Worm (Caenorhabditis elegans) whole organism, L4 larva: ENCODE data around the gene F44E2.4.

Source experiments
- D1046.2 ChIP-seq: fragments of 200-800 bp; sonication (Bioruptor generic); IDR thresholded peaks from 2 replicates; pipeline ENCODE4 v1.3.6; 2022; ENCODE audit warnings: missing genetic modification characterization, missing compliant biosample characterization
- F44E2.7 ChIP-seq: fragments of 200-800 bp; sonication (Bioruptor generic); IDR thresholded peaks from 2 replicates; pipeline ENCODE4 v2.1.2; 2022; ENCODE audit warnings: missing genetic modification characterization, missing compliant biosample characterization
- F49E8.2 ChIP-seq: sonication (generic microtip); optimal IDR thresholded peaks from 2 replicates; lab custom pipeline; 2016; ENCODE audit warnings: missing compliant biosample characterization, mild to moderate bottlenecking, missing genetic modification characterization, borderline replicate concordance
- R02D3.7 ChIP-seq: fragments of 150-350 bp; sonication (generic microtip); optimal IDR thresholded peaks from 3 replicates; lab custom pipeline; 2014; ENCODE audit warnings: missing biosample characterization, missing genetic modification characterization
- Y105C5A.15 ChIP-seq: fragments of 200-800 bp; sonication (Bioruptor generic); IDR thresholded peaks from 2 replicates; pipeline ENCODE4 v1.3.6; 2022; ENCODE audit warnings: missing genetic modification characterization, missing compliant biosample characterization
- Y5F2A.4 ChIP-seq: fragments of 200-800 bp; sonication (Bioruptor generic); optimal IDR thresholded peaks from 2 replicates; lab custom pipeline; 2018; ENCODE audit warnings: mild to moderate bottlenecking, missing genetic modification characterization, missing compliant biosample characterization
- Y75B8A.6 ChIP-seq: fragments of 200-800 bp; sonication (Bioruptor generic); IDR thresholded peaks from 2 replicates; pipeline ENCODE4 v1.3.6; 2022; ENCODE audit warnings: missing genetic modification reagents, missing genetic modification characterization, missing compliant biosample characterization
- ZK546.5 ChIP-seq, 2 experiments: sonication (generic microtip); optimal IDR thresholded peaks; 2 replicates each; lab custom pipeline; 2017; ENCODE audit warnings: missing biosample characterization in 2 of 2, missing genetic modification characterization in 2 of 2
- ama-1 ChIP-seq: fragments of 150-350 bp; optimal IDR thresholded peaks from 2 replicates; lab custom pipeline; 2014; ENCODE audit warnings: inconsistent platforms, mixed read lengths
- ceh-28 ChIP-seq: fragments of 150-350 bp; optimal IDR thresholded peaks from 2 replicates; lab custom pipeline; 2014; ENCODE audit warnings: missing biosample characterization, missing genetic modification reagents, missing genetic modification characterization
- ceh-82 ChIP-seq: sonication (generic microtip); optimal IDR thresholded peaks from 2 replicates; lab custom pipeline; 2017; ENCODE audit warnings: missing biosample characterization, missing genetic modification characterization
- cey-2 ChIP-seq: sonication (generic microtip); optimal IDR thresholded peaks from 3 replicates; lab custom pipeline; 2017; ENCODE audit warnings: missing genetic modification characterization, mild to moderate bottlenecking, missing compliant biosample characterization, antibody characterized with exemption, borderline replicate concordance; ENCODE audit not compliant: insufficient read depth
- ctbp-1 ChIP-seq: fragments of 200-800 bp; sonication (Bioruptor generic); IDR thresholded peaks from 2 replicates; pipeline ENCODE4 v1.3.6; 2022; ENCODE audit warnings: missing genetic modification reagents, missing genetic modification characterization, missing compliant biosample characterization
- daf-12 ChIP-seq: fragments of 150-350 bp; optimal IDR thresholded peaks from 2 replicates; lab custom pipeline; 2014; ENCODE audit warnings: missing biosample characterization, missing genetic modification reagents, missing genetic modification characterization
- daf-16 ChIP-seq, 3 experiments: sonication (generic microtip); optimal IDR thresholded peaks; 2 replicates each; lab custom pipeline; 2016 to 2017; ENCODE audit warnings: missing genetic modification characterization in 3 of 3, missing genetic modification reagents in 3 of 3, mild to moderate bottlenecking in 2 of 3, missing compliant biosample characterization in 2 of 3, missing biosample characterization in 1 of 3, moderate library complexity in 1 of 3
- daf-8 ChIP-seq: fragments of 200-800 bp; sonication (Bioruptor generic); IDR thresholded peaks from 2 replicates; pipeline ENCODE4 v1.3.6; 2022; ENCODE audit warnings: missing genetic modification characterization, missing compliant biosample characterization
- dmd-6 ChIP-seq: fragments of 200-800 bp; sonication (Bioruptor generic); IDR thresholded peaks from 2 replicates; pipeline ENCODE4 v1.3.6; 2022; ENCODE audit warnings: missing genetic modification reagents, missing genetic modification characterization, missing compliant biosample characterization
- dmd-8 ChIP-seq: fragments of 200-800 bp; sonication (Bioruptor generic); IDR thresholded peaks from 2 replicates; pipeline ENCODE4 v1.3.6; 2022; ENCODE audit warnings: missing genetic modification characterization, missing compliant biosample characterization
- dve-1 ChIP-seq: sonication (generic microtip); optimal IDR thresholded peaks from 2 replicates; lab custom pipeline; 2017; ENCODE audit warnings: antibody characterized with exemption, mild to moderate bottlenecking, missing genetic modification characterization, missing compliant biosample characterization; ENCODE audit not compliant: insufficient read depth
- egl-27 ChIP-seq: sonication (generic microtip); optimal IDR thresholded peaks from 3 replicates; lab custom pipeline; 2017; ENCODE audit warnings: missing biosample characterization, missing genetic modification reagents, missing genetic modification characterization
- egl-43 ChIP-seq: fragments of 200-800 bp; sonication (Bioruptor generic); IDR thresholded peaks from 2 replicates; pipeline ENCODE4 v1.3.6; 2022; ENCODE audit warnings: missing genetic modification reagents, missing genetic modification characterization, missing compliant biosample characterization
- fkh-10 ChIP-seq: fragments of 150-350 bp; optimal IDR thresholded peaks from 2 replicates; lab custom pipeline; 2014; ENCODE audit warnings: missing biosample characterization, missing genetic modification reagents, missing genetic modification characterization
- hif-1 ChIP-seq, 2 experiments: sonication (generic microtip); optimal IDR thresholded peaks; 2 replicates each; lab custom pipeline; 2016 to 2017; ENCODE audit warnings: missing compliant biosample characterization in 2 of 2, missing genetic modification characterization in 2 of 2, missing genetic modification reagents in 2 of 2, missing genotype in 2 of 2, mild to moderate bottlenecking in 1 of 2
- hlh-11 ChIP-seq: fragments of 200-800 bp; sonication (Bioruptor generic); optimal IDR thresholded peaks from 2 replicates; lab custom pipeline; 2018; ENCODE audit warnings: mild to moderate bottlenecking, missing genetic modification characterization, missing compliant biosample characterization
- jun-1 ChIP-seq: fragments of 150-350 bp; optimal IDR thresholded peaks from 2 replicates; lab custom pipeline; 2014; ENCODE audit warnings: missing biosample characterization, missing genetic modification reagents, missing genetic modification characterization
- lin-1 ChIP-seq: fragments of 200-800 bp; sonication (Bioruptor generic); IDR thresholded peaks from 2 replicates; pipeline ENCODE4 v1.3.6; 2022; ENCODE audit warnings: missing genetic modification reagents, missing genetic modification characterization, missing compliant biosample characterization
- lin-39 ChIP-seq: fragments of 150-350 bp; optimal IDR thresholded peaks from 2 replicates; lab custom pipeline; 2014; ENCODE audit warnings: missing biosample characterization, missing genetic modification reagents, missing genetic modification characterization
- lsy-2 ChIP-seq, 2 experiments: fragments of 150-350 bp in 1 of 2; sonication (generic microtip) in 1 of 2; optimal IDR thresholded peaks; 2 replicates each; lab custom pipeline; 2014 to 2017; ENCODE audit warnings: missing biosample characterization in 2 of 2, missing genetic modification characterization in 2 of 2
- madf-9 ChIP-seq: fragments of 200-800 bp; sonication (Bioruptor generic); conservative IDR thresholded peaks from 2 replicates; pipeline ENCODE4 v1.3.6; 2022; ENCODE audit warnings: missing genetic modification reagents, missing genetic modification characterization, missing compliant biosample characterization
- mdt-29 ChIP-seq: fragments of 200-800 bp; sonication (Bioruptor generic); IDR thresholded peaks from 2 replicates; pipeline ENCODE4 v1.3.6; 2022; ENCODE audit warnings: missing genetic modification reagents, missing genetic modification characterization, missing compliant biosample characterization
- mes-2 ChIP-seq: sonication (generic microtip); optimal IDR thresholded peaks from 2 replicates; lab custom pipeline; 2016; ENCODE audit warnings: missing genotype, mild to moderate bottlenecking, missing genetic modification characterization, missing compliant biosample characterization; ENCODE audit not compliant: poor library complexity, severe bottlenecking
- mxl-3 ChIP-seq: fragments of 200-800 bp; sonication (Bioruptor generic); optimal IDR thresholded peaks from 2 replicates; lab custom pipeline; 2018; ENCODE audit warnings: mild to moderate bottlenecking, missing genetic modification characterization, missing compliant biosample characterization
- nhr-10 ChIP-seq: fragments of 150-350 bp; optimal IDR thresholded peaks from 2 replicates; lab custom pipeline; 2014; ENCODE audit warnings: missing biosample characterization, missing genetic modification characterization
- nhr-111 ChIP-seq: fragments of 200-800 bp; sonication (Bioruptor generic); optimal IDR thresholded peaks from 2 replicates; lab custom pipeline; 2018; ENCODE audit warnings: mild to moderate bottlenecking, missing genetic modification characterization, missing compliant biosample characterization
- nhr-77 ChIP-seq: fragments of 150-350 bp; optimal IDR thresholded peaks from 2 replicates; lab custom pipeline; 2014; ENCODE audit warnings: missing biosample characterization, missing genetic modification characterization
- pha-4 ChIP-seq, 2 experiments: fragments of 150-350 bp in 1 of 2; fragments of 200-800 bp in 1 of 2; sonication (Bioruptor generic) in 1 of 2; IDR thresholded peaks in 1 of 2; optimal IDR thresholded peaks in 1 of 2; 2 replicates each; pipeline versions ENCODE4 v1.3.6 to Lab custom; 2014 to 2022; ENCODE audit warnings: missing genetic modification characterization in 2 of 2, missing genetic modification reagents in 2 of 2, missing biosample characterization in 1 of 2, missing compliant biosample characterization in 1 of 2
- pqm-1 ChIP-seq: sonication (generic microtip); optimal IDR thresholded peaks from 2 replicates; lab custom pipeline; 2017; ENCODE audit warnings: missing biosample characterization, missing genetic modification characterization
- rbr-2 ChIP-seq: sonication (generic microtip); optimal IDR thresholded peaks from 2 replicates; lab custom pipeline; 2016; ENCODE audit warnings: missing genotype, missing genetic modification characterization, missing compliant biosample characterization
- set-16 ChIP-seq: fragments of 200-800 bp; sonication (Bioruptor generic); IDR thresholded peaks from 2 replicates; pipeline ENCODE4 v1.3.6; 2022; ENCODE audit warnings: missing genetic modification reagents, missing genetic modification characterization, missing compliant biosample characterization
- snpc-1.2 ChIP-seq: fragments of 200-800 bp; sonication (Bioruptor generic); IDR thresholded peaks from 2 replicates; pipeline ENCODE4 v1.3.6; 2022; ENCODE audit warnings: missing genetic modification reagents, missing genetic modification characterization, missing compliant biosample characterization
- snpc-4 ChIP-seq: fragments of 150-350 bp; optimal IDR thresholded peaks from 2 replicates; lab custom pipeline; 2014; ENCODE audit warnings: missing biosample characterization, missing genetic modification characterization
- tag-97 ChIP-seq: fragments of 200-800 bp; sonication (Bioruptor generic); IDR thresholded peaks from 2 replicates; pipeline ENCODE4 v1.3.6; 2022; ENCODE audit warnings: missing genetic modification characterization, missing compliant biosample characterization
- unc-130 ChIP-seq: sonication (generic microtip); optimal IDR thresholded peaks from 2 replicates; lab custom pipeline; 2016; ENCODE audit warnings: missing genetic modification reagents, missing genetic modification characterization, missing compliant biosample characterization
- vab-7 ChIP-seq: fragments of 200-800 bp; sonication (Bioruptor generic); IDR thresholded peaks from 2 replicates; pipeline ENCODE4 v1.3.6; 2022; ENCODE audit warnings: missing genetic modification reagents, missing genetic modification characterization, missing compliant biosample characterization
- zag-1 ChIP-seq: fragments of 150-350 bp; optimal IDR thresholded peaks from 2 replicates; lab custom pipeline; 2014; ENCODE audit warnings: missing biosample characterization, missing genetic modification characterization
- zfp-2 ChIP-seq: sonication (generic microtip); optimal IDR thresholded peaks from 2 replicates; lab custom pipeline; 2016; ENCODE audit warnings: mild to moderate bottlenecking, missing genetic modification characterization, missing compliant biosample characterization
- zip-11 ChIP-seq: fragments of 200-800 bp; sonication (Bioruptor generic); IDR thresholded peaks from 2 replicates; pipeline ENCODE4 v1.3.6; 2022; ENCODE audit warnings: missing genetic modification characterization, missing compliant biosample characterization
- zip-2 ChIP-seq: fragments of 150-350 bp; optimal IDR thresholded peaks from 2 replicates; lab custom pipeline; 2014; ENCODE audit warnings: missing biosample characterization, missing genetic modification characterization

Gene F44E2.4

DNA sequence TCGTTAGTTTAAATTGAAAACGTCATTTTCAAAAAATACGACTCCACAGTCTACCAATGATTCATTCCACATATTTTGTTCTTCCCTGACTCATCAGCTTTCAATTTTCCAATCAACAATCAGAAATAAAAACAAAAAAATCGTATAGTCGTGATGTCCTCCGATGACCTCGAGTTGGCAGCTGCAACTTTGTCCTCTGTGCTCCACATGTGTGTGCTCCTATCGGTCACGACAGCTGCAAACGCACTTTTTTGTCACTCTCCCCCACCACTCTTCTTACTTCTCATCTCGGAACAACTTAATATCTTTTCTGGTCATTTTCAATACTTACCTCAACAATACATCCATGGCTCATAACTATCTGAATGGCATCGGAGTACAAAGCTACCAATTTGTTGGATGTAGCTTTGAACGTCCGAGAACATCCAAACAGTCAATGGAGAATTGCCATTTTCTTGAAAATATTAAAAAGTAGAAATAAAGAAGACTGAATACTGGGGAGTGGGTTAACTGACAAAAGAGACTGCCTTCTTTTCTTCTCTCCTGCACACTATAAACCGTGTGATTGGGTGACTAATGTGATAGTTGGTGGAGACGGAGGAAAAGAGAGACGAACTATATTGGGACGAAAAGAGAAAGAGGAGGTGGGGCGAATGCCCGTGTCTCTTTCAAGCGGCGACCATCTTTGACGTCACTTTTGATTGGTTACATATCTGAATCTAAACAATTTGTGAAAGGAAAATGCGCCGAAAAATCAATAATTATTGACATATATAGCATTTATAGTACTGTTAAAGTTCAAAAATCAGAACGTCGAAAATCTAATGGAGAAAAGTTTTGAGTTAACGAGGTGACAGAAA lies 29.0 kb upstream of the F44E2.4 start:
- TF ChIP-seq F49E8.2 (no peak), lin-39 (tag; lab: Kevin White, UChicago) (no peak), daf-8 (GFP tag; lab: Robert Waterston, UW) (no peak), nhr-10 (tag; lab: Kevin White, UChicago) (no peak), Y105C5A.15 (GFP tag; lab: Robert Waterston, UW) (0 out of 2 replicates have a peak, but pooled peaks have one; percentile 28), nhr-77 (tag; lab: Kevin White, UChicago) (no peak), lsy-2 (tag; optimal IDR thresholded peaks at IDR 0.05; lab: Kevin White, UChicago) (peak in 1 of 2 experiments; percentile 42), egl-43 (no peak), mxl-3 (peak; percentile 22), set-16 (GFP tag; lab: Robert Waterston, UW) (no peak), tag-97 (GFP tag; lab: Robert Waterston, UW) (no peak), zip-11 (GFP tag; lab: Robert Waterston, UW) (no peak), dmd-8 (GFP tag; lab: Robert Waterston, UW) (0 out of 2 replicates have a peak, but pooled peaks have one; percentile 34), zip-2 (tag; lab: Kevin White, UChicago) (no peak), nhr-111 (GFP tag; lab: Kevin White, UChicago) (no peak), ceh-82 (tag; lab: Kevin White, UChicago) (no peak), mdt-29 (GFP tag; lab: Robert Waterston, UW) (no peak), madf-9 (GFP tag; lab: Robert Waterston, UW) (no peak), ZK546.5 (tag; optimal IDR thresholded peaks at IDR 0.05; lab: Kevin White, UChicago) (no peak), egl-27 (tag; lab: Kevin White, UChicago) (no peak), fkh-10 (GFP tag; lab: Kevin White, UChicago) (no peak), R02D3.7 (no peak), hif-1 (tag; optimal IDR thresholded peaks at IDR 0.05; lab: Kevin White, UChicago) (no peak), hlh-11 (tag; lab: Kevin White, UChicago) (peak; percentile 38), pqm-1 (tag; lab: Kevin White, UChicago) (peak; percentile 19), ctbp-1 (GFP tag; lab: Robert Waterston, UW) (no peak), F44E2.7 (GFP tag; lab: Robert Waterston, UW) (no peak), Y5F2A.4 (GFP tag; lab: Kevin White, UChicago) (no peak), D1046.2 (GFP tag; lab: Robert Waterston, UW) (no peak), dmd-6 (GFP tag; lab: Robert Waterston, UW) (peak; percentile 71), lin-1 (GFP tag; lab: Robert Waterston, UW) (peak; percentile 14; the same call in 1 of the 2 replicates), unc-130 (GFP tag; lab: Kevin White, UChicago) (no peak), snpc-4 (tag; lab: Kevin White, UChicago) (no peak), snpc-1.2 (GFP tag; lab: Robert Waterston, UW) (no peak), daf-16 (GFP tag; optimal IDR thresholded peaks at IDR 0.05; lab: Kevin White, UChicago) (no peak), daf-16 (tag; optimal IDR thresholded peaks at IDR 0.05; lab: Kevin White, UChicago) (peak; percentile 32), ama-1 (no peak), cey-2 (peak; percentile 66), rbr-2 (peak; percentile 40), Y75B8A.6 (GFP tag; lab: Robert Waterston, UW) (no peak), daf-12 (tag; lab: Kevin White, UChicago) (no peak), zfp-2 (tag; lab: Kevin White, UChicago) (no peak), pha-4 (GFP tag; IDR thresholded peaks at IDR 0.05; lab: Robert Waterston, UW) (no peak), pha-4 (tag; optimal IDR thresholded peaks at IDR 0.05; lab: Kevin White, UChicago) (peak; percentile 39), zag-1 (no peak), mes-2 (tag; lab: Kevin White, UChicago) (peak; percentile 41), ceh-28 (tag; lab: Kevin White, UChicago) (peak; percentile 41), jun-1 (tag; lab: Kevin White, UChicago) (no peak), dve-1 (tag; lab: Kevin White, UChicago) (peak; percentile 60), vab-7 (GFP tag; lab: Robert Waterston, UW) (no peak)
